Fruit fly (Drosophila melanogaster): Measurements from ENCODE around the gene CG12990.
A peak's percentile ranks its signal among the peaks of the same experiment; 100 is the strongest.

CG12990 gene

DNA sequence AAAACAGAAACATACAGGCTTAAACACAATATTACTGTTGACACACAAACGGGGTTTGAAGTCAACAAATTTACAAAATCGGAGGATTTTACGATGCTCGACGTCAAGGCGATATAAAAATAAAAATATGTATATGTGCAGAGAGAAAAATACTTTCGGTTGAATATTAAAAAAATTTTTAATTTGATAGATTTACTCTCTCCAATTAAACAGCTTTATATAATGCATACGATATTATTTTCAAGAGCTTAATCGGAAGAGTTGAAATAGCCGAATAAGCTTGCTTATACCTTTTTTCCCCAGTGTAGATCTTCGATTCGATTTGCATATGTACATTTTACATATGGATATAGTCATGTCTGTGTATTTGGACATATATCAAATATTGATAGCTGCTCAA is 24.9 kb upstream of the CG12990 start (continued):
- TF ChIP-seq Ets21C (GFP tag; optimal IDR thresholded peaks at IDR 0.05) (no peak), pdm3 (GFP tag; optimal IDR thresholded peaks at IDR 0.05) (peak; percentile 1), CG4318 (GFP tag; optimal IDR thresholded peaks at IDR 0.05) (no peak), esn (GFP tag; optimal IDR thresholded peaks at IDR 0.05) (peak; percentile 73), CG6792 (GFP tag; optimal IDR thresholded peaks at IDR 0.05) (no peak), Met (GFP tag; optimal IDR thresholded peaks at IDR 0.05) (peak; percentile 53), CG6854 (GFP tag; optimal IDR thresholded peaks at IDR 0.05) (no peak), topi (GFP tag; optimal IDR thresholded peaks at IDR 0.05) (peak; percentile 49), CG34406 (GFP tag; optimal IDR thresholded peaks at IDR 0.05) (peak; percentile 18), svp (GFP tag) (peak; percentile 66), net (GFP tag; optimal IDR thresholded peaks at IDR 0.05) (peak; percentile 9), Eip78C (GFP tag) (peak; percentile 77), spab (GFP tag; optimal IDR thresholded peaks at IDR 0.05) (no peak), CG8632 (GFP tag; optimal IDR thresholded peaks at IDR 0.05) (peak; percentile 13), Eip75B (GFP tag; optimal IDR thresholded peaks at IDR 0.05) (peak; percentile 28)

DNA sequence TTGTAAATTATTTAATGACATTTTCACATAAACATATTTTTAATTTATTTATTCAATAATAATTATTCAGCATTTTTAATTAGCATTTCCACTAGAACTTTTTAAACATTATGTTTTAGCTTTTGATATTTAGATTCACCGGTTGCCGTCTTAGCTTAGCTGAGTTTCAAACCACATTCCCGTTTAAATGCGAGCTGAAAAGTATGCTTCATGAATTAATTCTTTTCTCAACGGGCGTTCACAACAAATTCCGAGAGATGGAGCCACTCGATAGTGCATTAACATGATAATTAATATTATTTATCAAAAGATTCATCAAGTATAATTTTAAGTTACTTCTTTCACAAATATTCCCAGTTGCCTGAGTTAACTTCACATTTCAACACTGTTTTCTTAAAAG is 24.0 kb upstream of the CG12990 start:
- TF ChIP-seq Hr39 (GFP tag; optimal IDR thresholded peaks at IDR 0.05) (no peak), Eip78C (GFP tag) (peak; percentile 30), CG4318 (GFP tag; optimal IDR thresholded peaks at IDR 0.05) (no peak), CG6276 (GFP tag; optimal IDR thresholded peaks at IDR 0.05) (no peak), Hr38 (GFP tag; optimal IDR thresholded peaks at IDR 0.05) (no peak), CG32006 (GFP tag; optimal IDR thresholded peaks at IDR 0.05) (no peak), CG15336 (GFP tag; IDR thresholded peaks at IDR 0.05) (no peak), CG11294 (GFP tag; IDR thresholded peaks at IDR 0.05) (no peak)

DNA sequence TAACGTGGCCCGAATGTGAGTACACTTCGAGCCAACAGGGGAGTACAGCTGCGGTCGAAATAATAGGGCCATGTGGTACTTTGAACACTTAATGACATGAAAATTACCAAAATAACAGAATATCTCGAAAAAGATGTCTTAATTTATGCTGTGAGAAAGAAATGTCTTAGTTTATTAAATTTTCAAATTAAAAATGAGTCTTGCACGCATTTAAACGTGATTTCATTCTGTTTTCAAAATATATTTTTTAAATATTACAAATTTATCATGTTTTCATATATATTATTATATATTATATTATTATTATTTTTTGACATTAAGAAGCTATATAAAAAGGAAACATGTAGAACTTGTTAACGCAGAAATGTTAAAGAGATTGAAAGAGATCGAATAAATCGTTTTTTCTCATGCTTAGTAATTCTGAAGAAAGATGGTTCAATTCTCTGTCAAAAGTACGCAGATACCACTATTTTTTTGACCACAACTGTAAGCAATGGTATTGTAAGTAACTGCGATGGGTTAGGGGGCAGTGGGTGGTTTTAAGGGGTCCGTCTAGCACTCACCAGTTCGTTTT is 23.3 kb upstream of the CG12990 start:
- peak; percentile 29 for TF ChIP-seq pdm3 (GFP tag; optimal IDR thresholded peaks at IDR 0.05)
- TF ChIP-seq OdsH (GFP tag; optimal IDR thresholded peaks at IDR 0.05), result peak; percentile 41
- TF ChIP-seq Gug (GFP tag; IDR thresholded peaks at IDR 0.05), result 0 out of 2 replicates have a peak, but pooled peaks have one; percentile 15
- TF ChIP-seq CG6854 (GFP tag; optimal IDR thresholded peaks at IDR 0.05), result no peak
- TF ChIP-seq net (GFP tag; optimal IDR thresholded peaks at IDR 0.05), result peak; percentile 6
- TF ChIP-seq fd59A (GFP tag; optimal IDR thresholded peaks at IDR 0.05), result no peak
- TF ChIP-seq dac (GFP tag; optimal IDR thresholded peaks at IDR 0.05), result peak; percentile 27
- TF ChIP-seq CG7368 (GFP tag; optimal IDR thresholded peaks at IDR 0.05), result no peak
- TF ChIP-seq CG4318 (GFP tag; optimal IDR thresholded peaks at IDR 0.05), result peak; percentile 67
- TF ChIP-seq CG11762 (GFP tag; optimal IDR thresholded peaks at IDR 0.05; ENCODE audit: insufficient read depth), result peak; percentile 6
- TF ChIP-seq CG31627 (GFP tag; optimal IDR thresholded peaks at IDR 0.05), result no peak
- TF ChIP-seq achi (GFP tag; optimal IDR thresholded peaks at IDR 0.05), result peak; percentile 25
- TF ChIP-seq CG6808 (GFP tag; optimal IDR thresholded peaks at IDR 0.05), result no peak
- no peak for TF ChIP-seq ss (GFP tag; optimal IDR thresholded peaks at IDR 0.05)
- TF ChIP-seq Eip78C (GFP tag), result peak; percentile 28
- TF ChIP-seq spab (GFP tag; optimal IDR thresholded peaks at IDR 0.05), result no peak
- no peak for TF ChIP-seq CG9139 (GFP tag; optimal IDR thresholded peaks at IDR 0.05)
- no peak for TF ChIP-seq Eip93F (GFP tag; optimal IDR thresholded peaks at IDR 0.05)
- peak; percentile 32 for TF ChIP-seq svp (GFP tag)
- no peak for TF ChIP-seq Hr38 (GFP tag; optimal IDR thresholded peaks at IDR 0.05)
- TF ChIP-seq CG6276 (GFP tag; optimal IDR thresholded peaks at IDR 0.05), result peak; percentile 85
- TF ChIP-seq CG8119 (GFP tag; IDR thresholded peaks at IDR 0.05), result peak; percentile 70; the same call in 2 of the 3 replicates
- TF ChIP-seq CG34406 (GFP tag; optimal IDR thresholded peaks at IDR 0.05), result no peak
- TF ChIP-seq Eip75B (GFP tag; optimal IDR thresholded peaks at IDR 0.05), result no peak
- TF ChIP-seq esn (GFP tag; optimal IDR thresholded peaks at IDR 0.05), result no peak
- TF ChIP-seq CG8632 (GFP tag; optimal IDR thresholded peaks at IDR 0.05), result no peak
- TF ChIP-seq Met (GFP tag; optimal IDR thresholded peaks at IDR 0.05), result no peak
- peak; percentile 20 for TF ChIP-seq acj6 (GFP tag; optimal IDR thresholded peaks at IDR 0.05)
- no peak for TF ChIP-seq Ets21C (GFP tag; optimal IDR thresholded peaks at IDR 0.05)
- TF ChIP-seq CG15336 (GFP tag; IDR thresholded peaks at IDR 0.05), result peak; percentile 58
- no peak for TF ChIP-seq Sox14 (GFP tag; optimal IDR thresholded peaks at IDR 0.05)
- TF ChIP-seq lz (GFP tag; optimal IDR thresholded peaks at IDR 0.05), result peak; percentile 20
- TF ChIP-seq dsx (GFP tag; optimal IDR thresholded peaks at IDR 0.05; ENCODE audit: poor library complexity, severe bottlenecking), result no peak
- no peak for TF ChIP-seq CG16779 (tag; optimal IDR thresholded peaks at IDR 0.05)
- TF ChIP-seq Hr4 (GFP tag; optimal IDR thresholded peaks at IDR 0.05), result peak; percentile 53
- no peak for TF ChIP-seq Sox102F (GFP tag; optimal IDR thresholded peaks at IDR 0.05)
- TF ChIP-seq Sox15 (GFP tag; optimal IDR thresholded peaks at IDR 0.05), result no peak
- peak; percentile 19; the same call in 1 of the 3 replicates for TF ChIP-seq CG6163 (GFP tag; IDR thresholded peaks at IDR 0.05)
- TF ChIP-seq CG32006 (GFP tag; optimal IDR thresholded peaks at IDR 0.05), result peak; percentile 86
- peak in 1 of 2 experiments; percentile 1 for TF ChIP-seq salr (GFP tag; optimal IDR thresholded peaks at IDR 0.05)
- no peak for TF ChIP-seq Hr39 (GFP tag; optimal IDR thresholded peaks at IDR 0.05)

Data from whole organism, prepupa.